Worm (Caenorhabditis elegans) whole organism, mixed stage, embryonic: ENCODE data around the gene prx-6.

Experiments used
- blmp-1 ChIP-seq: fragments of 150-350 bp; optimal IDR thresholded peaks from 2 replicates; lab custom pipeline; 2014; ENCODE audit warnings: missing biosample characterization, missing genetic modification characterization
- ceh-39 ChIP-seq: fragments of 150-350 bp; optimal IDR thresholded peaks from 2 replicates; lab custom pipeline; 2014; ENCODE audit warnings: missing biosample characterization, missing genetic modification characterization
- hlh-1 ChIP-seq: fragments of 150-350 bp; optimal IDR thresholded peaks from 2 replicates; lab custom pipeline; 2014; ENCODE audit warnings: missing biosample characterization, missing genetic modification reagents, missing genetic modification characterization
- lin-13 ChIP-seq: fragments of 150-350 bp; optimal IDR thresholded peaks from 2 replicates; lab custom pipeline; 2014; ENCODE audit warnings: missing biosample characterization, missing genetic modification characterization
- nhr-12 ChIP-seq: fragments of 150-350 bp; optimal IDR thresholded peaks from 2 replicates; lab custom pipeline; 2014; ENCODE audit warnings: missing biosample characterization, missing genetic modification characterization
- nhr-28 ChIP-seq: fragments of 150-350 bp; optimal IDR thresholded peaks from 2 replicates; lab custom pipeline; 2014; ENCODE audit warnings: missing biosample characterization, missing genetic modification characterization
- nhr-76 ChIP-seq: sonication (generic microtip); optimal IDR thresholded peaks from 2 replicates; lab custom pipeline; 2017; ENCODE audit warnings: missing biosample characterization, missing genetic modification characterization
- pha-4 ChIP-seq: fragments of 150-350 bp; optimal IDR thresholded peaks from 2 replicates; lab custom pipeline; 2018; ENCODE audit warnings: missing biosample characterization, missing genetic modification reagents, missing genetic modification characterization
- sptf-1 ChIP-seq: sonication (generic microtip); optimal IDR thresholded peaks from 2 replicates; lab custom pipeline; 2017; ENCODE audit warnings: mild to moderate bottlenecking, missing genetic modification characterization, moderate library complexity, missing compliant biosample characterization
- unc-39 ChIP-seq: fragments of 150-350 bp; optimal IDR thresholded peaks from 2 replicates; lab custom pipeline; 2014; ENCODE audit warnings: missing biosample characterization, missing genetic modification characterization
- unc-62 ChIP-seq: fragments of 150-350 bp; optimal IDR thresholded peaks from 2 replicates; lab custom pipeline; 2014; ENCODE audit warnings: missing biosample characterization, missing genetic modification reagents, missing genetic modification characterization
- ztf-11 ChIP-seq: fragments of 150-350 bp; optimal IDR thresholded peaks from 2 replicates; lab custom pipeline; 2014; ENCODE audit warnings: missing biosample characterization, missing genetic modification characterization

DNA sequence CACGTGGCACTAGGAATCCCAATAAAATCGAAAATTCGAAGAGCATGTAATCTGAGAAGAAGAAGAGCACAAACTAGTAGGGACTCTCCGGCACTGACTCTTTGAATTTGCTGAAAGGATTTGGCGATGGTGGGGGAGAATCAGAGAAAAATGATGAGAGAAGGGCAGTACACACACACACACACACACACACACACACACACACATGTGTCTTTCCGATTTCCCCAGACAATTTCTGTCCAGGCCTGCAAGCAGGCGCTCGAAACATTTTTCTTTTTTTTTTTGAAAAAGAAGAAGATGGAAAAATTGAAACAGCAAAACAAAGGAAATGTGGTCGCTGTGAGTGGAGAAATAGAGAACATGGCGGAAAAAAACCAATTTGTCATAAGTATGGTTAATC, 10.2 kb upstream of the prx-6 start, which contains the start of gene tig-2:
- TF ChIP-seq nhr-12 (no peak), unc-39 (tag; lab: Kevin White, UChicago) (no peak), pha-4 (tag; lab: Kevin White, UChicago) (no peak), nhr-28 (tag; lab: Kevin White, UChicago) (no peak), ceh-39 (tag; lab: Kevin White, UChicago) (no peak), nhr-76 (tag; lab: Kevin White, UChicago) (no peak), ztf-11 (tag; lab: Kevin White, UChicago) (no peak), unc-62 (GFP tag; lab: Kevin White, UChicago) (no peak), lin-13 (tag; lab: Kevin White, UChicago) (no peak), hlh-1 (tag; lab: Kevin White, UChicago) (no peak), sptf-1 (tag; lab: Kevin White, UChicago) (no peak), blmp-1 (no peak)
